Fruit fly (Drosophila melanogaster): ENCODE data around the gene Npc2b.

Npc2b gene

DNA sequence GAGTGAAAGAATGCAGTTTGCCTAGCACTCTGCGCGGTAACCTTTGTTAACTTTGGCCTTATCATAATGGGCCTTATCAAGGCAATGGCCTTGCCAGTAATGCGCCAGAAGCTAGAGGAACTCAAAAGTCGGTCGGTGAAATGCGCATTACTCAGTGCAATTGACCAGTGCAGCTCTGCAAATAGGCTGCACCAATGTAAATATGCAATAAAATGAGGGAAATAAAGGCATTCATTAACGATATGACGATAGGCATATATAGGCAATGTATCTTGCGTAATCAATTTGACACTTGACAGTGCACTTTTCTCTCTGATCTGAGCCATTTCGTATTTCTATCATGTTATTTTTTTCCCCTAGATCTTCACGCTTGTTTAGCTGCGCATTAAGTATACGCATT lies 19.2 kb upstream of the Npc2b start:
- TF ChIP-seq tai (GFP tag; optimal IDR thresholded peaks at IDR 0.05): no peak
- TF ChIP-seq CG9705 (GFP tag; optimal IDR thresholded peaks at IDR 0.05): no peak
- TF ChIP-seq Mio (GFP tag; optimal IDR thresholded peaks at IDR 0.05): no peak

- TF ChIP-seq foxo (GFP tag; optimal IDR thresholded peaks at IDR 0.05) (peak in 1 of 2 experiments; percentile 11), Hnf4 (GFP tag; optimal IDR thresholded peaks at IDR 0.05) (no peak), OdsH (GFP tag; optimal IDR thresholded peaks at IDR 0.05) (peak; percentile 21), dmrt93B (GFP tag; optimal IDR thresholded peaks at IDR 0.05) (peak; percentile 1), Dfd (GFP tag; optimal IDR thresholded peaks at IDR 0.05) (no peak), Rel (GFP tag; optimal IDR thresholded peaks at IDR 0.05) (no peak), Rel (tag; optimal IDR thresholded peaks at IDR 0.05) (no peak), pan (optimal IDR thresholded peaks at IDR 0.05) (no peak), CG9705 (GFP tag; optimal IDR thresholded peaks at IDR 0.05) (no peak), rgr (GFP tag; optimal IDR thresholded peaks at IDR 0.05) (peak; percentile 19)
These were observed 18.7 kb upstream of the Npc2b start for dm6 chr3R:14070664-14071063.

DNA sequence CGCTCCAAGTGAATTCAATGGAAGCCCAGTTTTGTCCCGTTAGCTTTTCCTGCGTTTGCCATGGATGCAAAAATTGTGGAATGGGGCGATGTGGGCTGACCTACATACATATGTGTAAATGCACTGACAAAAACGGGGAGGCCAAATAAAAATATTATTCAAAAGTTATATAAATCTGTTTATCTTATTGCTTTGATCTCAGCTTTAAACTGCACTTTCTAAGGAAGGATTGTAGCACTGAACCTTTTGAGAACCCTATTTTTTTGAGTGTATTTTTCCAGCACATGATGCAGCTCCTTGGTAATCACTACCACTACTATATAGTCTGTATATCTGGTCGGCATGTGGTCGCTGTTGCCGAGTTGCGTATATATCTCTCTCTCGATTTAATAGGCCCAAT lies 12.3 kb upstream of the Npc2b start:
- TF ChIP-seq psq (GFP tag; optimal IDR thresholded peaks at IDR 0.05): peak; percentile 1
- TF ChIP-seq Myc (optimal IDR thresholded peaks at IDR 0.05): no peak
- TF ChIP-seq dmrt93B (GFP tag; optimal IDR thresholded peaks at IDR 0.05): no peak
- TF ChIP-seq fru (GFP tag; optimal IDR thresholded peaks at IDR 0.05): peak; percentile 39
- peak in 1 of 2 experiments; percentile 21 for TF ChIP-seq foxo (GFP tag; optimal IDR thresholded peaks at IDR 0.05)
- TF ChIP-seq HLH106 (tag; optimal IDR thresholded peaks at IDR 0.05): peak; percentile 18
- peak; percentile 28 for TF ChIP-seq h (GFP tag; optimal IDR thresholded peaks at IDR 0.05)
- TF ChIP-seq Sp1 (GFP tag; optimal IDR thresholded peaks at IDR 0.05): no peak
- TF ChIP-seq CG9705 (GFP tag; optimal IDR thresholded peaks at IDR 0.05): no peak
- no peak for TF ChIP-seq Dfd (GFP tag; optimal IDR thresholded peaks at IDR 0.05)
- TF ChIP-seq ey (GFP tag; optimal IDR thresholded peaks at IDR 0.05): no peak
- TF ChIP-seq Hnf4 (GFP tag; optimal IDR thresholded peaks at IDR 0.05): no peak

- no peak for TF ChIP-seq fru (GFP tag; optimal IDR thresholded peaks at IDR 0.05)
- TF ChIP-seq Dfd (GFP tag; optimal IDR thresholded peaks at IDR 0.05): peak; percentile 78
These were observed 7.8 kb upstream of the Npc2b start for dm6 chr3R:14081526-14081925.

- TF ChIP-seq rgr (GFP tag; optimal IDR thresholded peaks at IDR 0.05) (no peak), dmrt93B (GFP tag; optimal IDR thresholded peaks at IDR 0.05) (no peak), br (GFP tag; optimal IDR thresholded peaks at IDR 0.05) (no peak), Vsx2 (GFP tag; optimal IDR thresholded peaks at IDR 0.05; ENCODE audit: partially characterized antibody) (no peak), Hr83 (GFP tag; optimal IDR thresholded peaks at IDR 0.05; ENCODE audit: poor library complexity, severe bottlenecking) (no peak), Jra (GFP tag; optimal IDR thresholded peaks at IDR 0.05) (no peak), Myc (optimal IDR thresholded peaks at IDR 0.05) (no peak), GATAd (GFP tag; optimal IDR thresholded peaks at IDR 0.05) (no peak), usp (GFP tag; optimal IDR thresholded peaks at IDR 0.05) (no peak), lola (GFP tag; optimal IDR thresholded peaks at IDR 0.05) (no peak), sv (GFP tag; optimal IDR thresholded peaks at IDR 0.05) (no peak)
These were observed 3.8 kb upstream of the Npc2b start for dm6 chr3R:14085555-14085954.

dm6 chr3R:14088157-14088556 lies 1.2 kb upstream of the Npc2b start:
- TF ChIP-seq Rel (GFP tag; optimal IDR thresholded peaks at IDR 0.05): no peak
- TF ChIP-seq Rel (tag; optimal IDR thresholded peaks at IDR 0.05): peak; percentile 31
- no peak for TF ChIP-seq ey (GFP tag; optimal IDR thresholded peaks at IDR 0.05)
- TF ChIP-seq dl (GFP tag; optimal IDR thresholded peaks at IDR 0.05; ENCODE audit: insufficient read depth in 1 of 2, partially characterized antibody in 2 of 2): no peak
- TF ChIP-seq psq (GFP tag; optimal IDR thresholded peaks at IDR 0.05): no peak
- TF ChIP-seq Sp1 (GFP tag; optimal IDR thresholded peaks at IDR 0.05): no peak

DNA sequence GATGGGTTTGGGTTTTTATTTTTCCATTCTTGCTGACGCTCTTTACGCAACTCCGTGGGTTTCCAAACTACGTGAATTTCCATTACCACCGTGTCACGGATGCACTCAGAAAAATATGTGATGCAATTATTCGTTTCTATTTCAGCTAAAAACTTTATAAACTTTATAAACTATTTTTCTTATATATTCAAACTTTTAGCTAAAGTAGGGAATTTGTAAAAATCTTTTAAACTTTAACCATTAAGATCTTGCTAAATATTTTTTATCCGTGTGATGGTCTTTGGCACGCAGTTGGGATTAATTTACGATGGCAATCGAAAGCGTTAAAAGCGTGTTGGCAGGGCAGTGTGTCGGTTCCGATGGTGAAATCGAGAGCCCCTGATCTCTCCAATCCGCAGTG lies 6.1 kb downstream of the Npc2b start:
- TF ChIP-seq Myc (optimal IDR thresholded peaks at IDR 0.05): no peak
- TF ChIP-seq usp (GFP tag; optimal IDR thresholded peaks at IDR 0.05): no peak
- TF ChIP-seq ey (GFP tag; optimal IDR thresholded peaks at IDR 0.05): no peak
- no peak for TF ChIP-seq sv (GFP tag; optimal IDR thresholded peaks at IDR 0.05)
- TF ChIP-seq psq (GFP tag; optimal IDR thresholded peaks at IDR 0.05): no peak
- no peak for TF ChIP-seq jim (GFP tag; optimal IDR thresholded peaks at IDR 0.05)
- TF ChIP-seq CrebA (GFP tag; optimal IDR thresholded peaks at IDR 0.05; ENCODE audit: borderline replicate concordance): no peak
- no peak for TF ChIP-seq Vsx2 (GFP tag; optimal IDR thresholded peaks at IDR 0.05; ENCODE audit: partially characterized antibody)
- no peak for TF ChIP-seq Hr78 (GFP tag; optimal IDR thresholded peaks at IDR 0.05)
- TF ChIP-seq tai (GFP tag; optimal IDR thresholded peaks at IDR 0.05): no peak
- no peak for TF ChIP-seq h (GFP tag; optimal IDR thresholded peaks at IDR 0.05)

Measured in whole organism, wandering third instar larva.